Worm (Caenorhabditis elegans) whole organism, L2 larva: Measurements from ENCODE around the gene F45D3.3.

ENCODE experiments used
- elt-3 ChIP-seq: sonication (generic microtip); optimal IDR thresholded peaks from 2 replicates; lab custom pipeline; 2017; ENCODE audit warnings: missing biosample characterization, missing genetic modification characterization
- unc-39 ChIP-seq: fragments of 150-350 bp; optimal IDR thresholded peaks from 2 replicates; lab custom pipeline; 2014; ENCODE audit warnings: missing biosample characterization, missing genetic modification characterization
- unc-62 ChIP-seq: fragments of 150-350 bp; optimal IDR thresholded peaks from 2 replicates; lab custom pipeline; 2014; ENCODE audit warnings: missing biosample characterization, missing genetic modification reagents, missing genetic modification characterization

DNA sequence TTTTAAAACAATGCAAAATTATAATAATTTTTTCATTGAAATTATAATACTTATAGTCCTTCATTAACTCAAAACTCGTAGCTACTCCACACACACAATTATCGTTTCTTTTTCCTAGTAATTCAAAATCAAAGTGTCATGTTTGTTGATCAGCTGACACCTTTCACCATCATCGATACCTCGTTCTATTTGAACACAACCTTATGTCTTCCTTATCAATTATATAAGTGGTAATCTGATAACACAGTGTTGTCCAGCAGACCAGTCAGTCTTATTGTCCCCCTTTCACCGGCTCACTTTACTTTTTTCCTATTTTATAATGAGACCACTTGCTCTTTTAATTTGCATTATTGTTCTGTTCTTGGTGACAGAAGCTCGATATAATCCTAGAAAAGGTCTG is 37.4 kb downstream of the F45D3.3 start, which contains the start of the genes T28H10.2 and lgmn-1:
- TF ChIP-seq elt-3 (no peak), unc-62 (GFP tag; lab: Kevin White, UChicago) (no peak), unc-39 (tag; lab: Kevin White, UChicago) (no peak)
